Worm (Caenorhabditis elegans) whole organism, mixed stage, embryonic: ENCODE measurements around the gene fbxa-210.

ENCODE experiments used
- M03D4.4 ChIP-seq: sonication (generic microtip); optimal IDR thresholded peaks from 2 replicates; lab custom pipeline; 2017; ENCODE audit warnings: mild to moderate bottlenecking, missing genetic modification characterization, missing compliant biosample characterization
- bed-3 ChIP-seq: fragments of 200-800 bp; sonication (Bioruptor generic); optimal IDR thresholded peaks from 3 replicates; lab custom pipeline; 2018; ENCODE audit warnings: mild to moderate bottlenecking, missing genetic modification characterization, moderate library complexity, missing compliant biosample characterization
- ceh-39 ChIP-seq: fragments of 150-350 bp; optimal IDR thresholded peaks from 2 replicates; lab custom pipeline; 2014; ENCODE audit warnings: missing biosample characterization, missing genetic modification characterization
- ceh-43 ChIP-seq: fragments of 200-800 bp; sonication (Bioruptor generic); optimal IDR thresholded peaks from 2 replicates; lab custom pipeline; 2018; ENCODE audit warnings: mild to moderate bottlenecking, missing genetic modification characterization, moderate library complexity, missing compliant biosample characterization
- ceh-83 ChIP-seq: fragments of 200-800 bp; sonication (Bioruptor generic); optimal IDR thresholded peaks from 2 replicates; lab custom pipeline; 2018; ENCODE audit warnings: mild to moderate bottlenecking, missing genetic modification characterization, missing compliant biosample characterization
- ces-1 ChIP-seq: fragments of 150-350 bp; optimal IDR thresholded peaks from 2 replicates; lab custom pipeline; 2014; ENCODE audit warnings: missing biosample characterization, missing genetic modification reagents, missing genetic modification characterization
- cnd-1 ChIP-seq: fragments of 200-800 bp; sonication (Bioruptor generic); optimal IDR thresholded peaks from 2 replicates; lab custom pipeline; 2018; ENCODE audit warnings: mild to moderate bottlenecking, missing genetic modification characterization, missing compliant biosample characterization
- drap-1 ChIP-seq: fragments of 200-800 bp; sonication (Bioruptor generic); optimal IDR thresholded peaks from 3 replicates; lab custom pipeline; 2018; ENCODE audit warnings: mild to moderate bottlenecking, missing genetic modification characterization, missing compliant biosample characterization
- elt-1 ChIP-seq: sonication (generic microtip); optimal IDR thresholded peaks from 2 replicates; lab custom pipeline; 2017; ENCODE audit warnings: missing genetic modification characterization, mild to moderate bottlenecking, missing compliant biosample characterization, antibody characterized with exemption, moderate library complexity, borderline replicate concordance; ENCODE audit not compliant: insufficient read depth
- elt-3 ChIP-seq: fragments of 150-350 bp; optimal IDR thresholded peaks from 2 replicates; lab custom pipeline; 2014; ENCODE audit warnings: missing biosample characterization, missing genetic modification characterization
- ham-2 ChIP-seq: fragments of 200-800 bp; sonication (Bioruptor generic); optimal IDR thresholded peaks from 2 replicates; lab custom pipeline; 2018; ENCODE audit warnings: mild to moderate bottlenecking, missing genetic modification characterization, missing compliant biosample characterization
- hlh-1 ChIP-seq: fragments of 150-350 bp; optimal IDR thresholded peaks from 2 replicates; lab custom pipeline; 2014; ENCODE audit warnings: missing biosample characterization, missing genetic modification reagents, missing genetic modification characterization
- lin-13 ChIP-seq: fragments of 150-350 bp; optimal IDR thresholded peaks from 2 replicates; lab custom pipeline; 2014; ENCODE audit warnings: missing biosample characterization, missing genetic modification characterization
- lin-32 ChIP-seq: fragments of 200-800 bp; sonication (Bioruptor generic); optimal IDR thresholded peaks from 2 replicates; lab custom pipeline; 2018; ENCODE audit warnings: mild to moderate bottlenecking, missing genetic modification characterization, missing compliant biosample characterization
- lsy-2 ChIP-seq: fragments of 150-350 bp; optimal IDR thresholded peaks from 2 replicates; lab custom pipeline; 2014; ENCODE audit warnings: missing biosample characterization, missing genetic modification characterization
- mab-5 ChIP-seq: fragments of 150-350 bp; optimal IDR thresholded peaks from 2 replicates; lab custom pipeline; 2014; ENCODE audit warnings: missing biosample characterization, missing genetic modification characterization
- mls-2 ChIP-seq: sonication (generic microtip); optimal IDR thresholded peaks from 2 replicates; lab custom pipeline; 2016; ENCODE audit warnings: mild to moderate bottlenecking, missing genetic modification characterization, moderate library complexity, missing compliant biosample characterization
- nhr-12 ChIP-seq: fragments of 150-350 bp; optimal IDR thresholded peaks from 2 replicates; lab custom pipeline; 2014; ENCODE audit warnings: missing biosample characterization, missing genetic modification characterization
- nhr-2 ChIP-seq: fragments of 150-350 bp; optimal IDR thresholded peaks from 2 replicates; lab custom pipeline; 2014; ENCODE audit warnings: missing biosample characterization, missing genetic modification characterization
- nhr-237 ChIP-seq: fragments of 150-350 bp; optimal IDR thresholded peaks from 2 replicates; lab custom pipeline; 2014; ENCODE audit warnings: missing biosample characterization, missing genetic modification characterization
- nhr-28 ChIP-seq: fragments of 150-350 bp; optimal IDR thresholded peaks from 2 replicates; lab custom pipeline; 2014; ENCODE audit warnings: missing biosample characterization, missing genetic modification characterization
- nhr-76 ChIP-seq: sonication (generic microtip); optimal IDR thresholded peaks from 2 replicates; lab custom pipeline; 2017; ENCODE audit warnings: missing biosample characterization, missing genetic modification characterization
- pha-4 ChIP-seq: fragments of 150-350 bp; optimal IDR thresholded peaks from 2 replicates; lab custom pipeline; 2018; ENCODE audit warnings: missing biosample characterization, missing genetic modification reagents, missing genetic modification characterization
- snpc-4 ChIP-seq: fragments of 150-350 bp; optimal IDR thresholded peaks from 2 replicates; lab custom pipeline; 2014; ENCODE audit warnings: missing biosample characterization, missing genetic modification characterization
- sptf-1 ChIP-seq: sonication (generic microtip); optimal IDR thresholded peaks from 2 replicates; lab custom pipeline; 2017; ENCODE audit warnings: mild to moderate bottlenecking, missing genetic modification characterization, moderate library complexity, missing compliant biosample characterization
- tbx-8 ChIP-seq: fragments of 200-800 bp; sonication (Bioruptor generic); optimal IDR thresholded peaks from 2 replicates; lab custom pipeline; 2018; ENCODE audit warnings: mild to moderate bottlenecking, missing genetic modification characterization, moderate library complexity, missing compliant biosample characterization
- unc-120 ChIP-seq: sonication (generic microtip); optimal IDR thresholded peaks from 2 replicates; lab custom pipeline; 2017; ENCODE audit warnings: missing genetic modification characterization, missing compliant biosample characterization; ENCODE audit not compliant: poor library complexity, severe bottlenecking
- unc-39 ChIP-seq: fragments of 150-350 bp; optimal IDR thresholded peaks from 2 replicates; lab custom pipeline; 2014; ENCODE audit warnings: missing biosample characterization, missing genetic modification characterization
- unc-62 ChIP-seq: fragments of 150-350 bp; optimal IDR thresholded peaks from 2 replicates; lab custom pipeline; 2014; ENCODE audit warnings: missing biosample characterization, missing genetic modification reagents, missing genetic modification characterization
- zip-8 ChIP-seq: fragments of 150-350 bp; optimal IDR thresholded peaks from 2 replicates; lab custom pipeline; 2014; ENCODE audit warnings: missing biosample characterization, missing genetic modification characterization

Gene fbxa-210

DNA sequence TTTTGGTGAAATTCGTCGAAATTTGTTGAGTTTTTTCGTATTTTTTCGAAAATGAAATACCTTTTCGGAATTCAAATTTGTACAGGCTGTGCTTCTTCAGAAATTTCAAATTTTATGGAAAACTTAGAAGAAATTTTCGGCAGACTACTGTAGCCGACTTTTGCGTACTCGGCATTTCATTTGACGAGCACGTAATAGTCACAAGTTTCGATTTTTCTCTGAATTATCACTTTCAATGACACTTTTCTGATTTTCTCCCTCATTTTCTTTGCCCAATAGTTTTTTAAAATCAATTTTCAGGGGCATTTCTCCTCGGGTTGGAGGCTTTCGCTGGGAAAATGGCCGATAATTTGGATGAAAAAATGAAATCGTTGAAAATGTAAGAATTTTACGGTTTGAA is 1.5 kb upstream of the fbxa-210 start, which contains the start of gene fbxa-107:
fbxa-107 (plus strand) TSS at position 301 of the 400 bp plus-strand sequence.
- TF ChIP-seq nhr-28 (tag; lab: Kevin White, UChicago) (no peak), ham-2 (GFP tag; lab: Kevin White, UChicago) (no peak), unc-39 (tag; lab: Kevin White, UChicago) (no peak), unc-62 (GFP tag; lab: Kevin White, UChicago) (no peak), zip-8 (no peak), sptf-1 (no peak), snpc-4 (no peak)

DNA sequence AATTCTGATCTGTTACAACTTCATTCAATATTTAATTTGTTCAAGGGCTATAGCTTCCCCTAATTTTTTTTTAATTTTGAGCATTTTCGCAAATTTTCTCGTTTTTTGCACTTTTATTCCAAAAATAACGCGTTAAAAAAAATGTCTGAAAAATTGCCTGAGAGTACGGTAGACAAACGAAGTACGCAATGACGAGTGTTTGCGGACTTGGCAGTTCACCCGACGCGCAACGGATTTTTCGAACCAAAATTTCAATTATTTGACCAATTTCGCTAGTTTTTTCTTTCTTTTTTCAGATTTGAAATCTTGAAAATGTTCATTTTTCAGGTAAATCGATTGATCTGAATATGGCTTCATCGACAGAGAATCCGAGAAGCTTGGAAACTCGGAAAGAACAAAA is 2.0 kb downstream of the fbxa-210 start, which contains the start of gene fbxa-211:
fbxa-211 (plus strand) TSS at position 328 of the 400 bp plus-strand sequence.
- no peak for TF ChIP-seq cnd-1 (tag; lab: Kevin White, UChicago)
- no peak for TF ChIP-seq nhr-76
- TF ChIP-seq ceh-83, result no peak
- TF ChIP-seq unc-62 (GFP tag; lab: Kevin White, UChicago), result no peak
- no peak for TF ChIP-seq ham-2 (GFP tag; lab: Kevin White, UChicago)
- no peak for TF ChIP-seq lin-32 (GFP tag; lab: Kevin White, UChicago)
- TF ChIP-seq unc-39 (tag; lab: Kevin White, UChicago), result no peak
- TF ChIP-seq bed-3 (GFP tag; lab: Kevin White, UChicago), result no peak
- no peak for TF ChIP-seq pha-4 (tag; lab: Kevin White, UChicago)
- TF ChIP-seq tbx-8, result no peak
- TF ChIP-seq unc-120 (tag; lab: Kevin White, UChicago), result no peak
- no peak for TF ChIP-seq sptf-1
- TF ChIP-seq ces-1, result no peak
- TF ChIP-seq lsy-2 (tag; lab: Kevin White, UChicago), result no peak
- TF ChIP-seq elt-3 (tag; lab: Kevin White, UChicago), result no peak
- TF ChIP-seq nhr-12 (tag; lab: Kevin White, UChicago), result no peak
- TF ChIP-seq elt-1 (tag; lab: Kevin White, UChicago), result no peak
- TF ChIP-seq zip-8, result no peak
- no peak for TF ChIP-seq drap-1 (GFP tag; lab: Kevin White, UChicago)
- no peak for TF ChIP-seq mab-5 (tag; lab: Kevin White, UChicago)
- TF ChIP-seq, all 35 proteins: peak for 0

DNA sequence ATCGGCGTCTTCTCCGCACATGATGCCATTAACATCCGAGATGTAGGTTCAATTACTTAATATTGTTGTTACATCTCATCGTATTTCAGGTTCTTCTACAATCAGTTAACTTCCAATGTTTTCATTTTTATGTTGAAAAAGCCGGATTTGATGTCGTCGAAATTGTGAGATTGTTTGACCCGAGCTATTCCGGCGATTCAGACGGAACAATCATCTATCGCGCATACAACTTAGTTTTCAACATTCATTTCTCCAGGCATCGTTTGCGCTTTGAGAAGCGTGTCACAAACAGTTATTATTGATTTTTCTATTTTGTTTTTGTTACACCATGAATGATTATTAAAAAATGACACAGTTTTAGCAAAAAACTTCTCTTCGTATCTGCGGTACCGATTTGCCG is 3.4 kb downstream of the fbxa-210 start:
- TF ChIP-seq lin-13 (tag; lab: Kevin White, UChicago) (no peak), tbx-8 (no peak), ceh-43 (no peak), nhr-12 (tag; lab: Kevin White, UChicago) (no peak), bed-3 (GFP tag; lab: Kevin White, UChicago) (no peak), sptf-1 (no peak), M03D4.4 (tag; lab: Kevin White, UChicago) (no peak), nhr-28 (tag; lab: Kevin White, UChicago) (no peak), ceh-39 (no peak)

DNA sequence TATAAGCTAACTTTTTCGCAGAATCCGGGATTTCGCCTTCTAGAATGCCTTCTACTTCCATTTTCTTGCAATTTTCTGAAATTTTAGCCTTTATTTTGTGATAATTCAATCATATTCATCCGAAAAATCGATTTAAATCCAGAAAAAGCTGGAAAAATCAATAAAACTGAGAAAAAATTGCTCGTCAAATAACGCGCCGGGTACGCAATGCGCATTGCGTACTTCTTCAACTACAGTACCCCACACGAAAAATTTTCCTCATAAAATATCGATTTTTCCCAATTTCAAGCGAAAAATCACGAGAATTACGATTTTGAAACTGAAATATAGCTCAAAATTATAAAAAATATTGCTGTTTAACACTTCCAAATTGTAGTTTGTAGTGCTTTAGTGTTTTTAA is 5.9 kb downstream of the fbxa-210 start, which contains the start of gene Y37H2A.12:
Y37H2A.12 (minus strand) TSS at position 81 of the 400 bp plus-strand sequence.
- TF ChIP-seq snpc-4 (no peak), nhr-237 (tag; lab: Kevin White, UChicago) (no peak), mls-2 (tag; lab: Kevin White, UChicago) (no peak), nhr-76 (no peak), unc-39 (tag; lab: Kevin White, UChicago) (no peak), ceh-43 (no peak)

DNA sequence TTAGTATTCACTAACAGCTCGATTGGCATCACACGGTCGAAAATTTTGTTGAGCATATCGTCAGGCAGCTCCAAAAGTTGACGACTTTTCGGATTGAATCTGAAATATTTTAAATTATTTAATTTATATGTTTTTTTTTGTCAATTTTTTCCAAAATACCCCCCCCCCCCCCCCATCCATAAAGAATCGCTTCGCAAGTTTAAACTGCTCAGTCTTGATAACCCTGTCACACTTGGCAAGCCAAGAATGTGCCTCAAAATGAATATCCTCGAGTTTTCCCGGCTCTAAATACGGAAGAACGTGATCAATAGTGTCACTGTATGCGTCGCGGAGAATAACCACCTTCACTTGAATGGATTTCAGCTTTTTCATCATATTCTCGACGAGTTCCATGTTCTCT is 8.0 kb downstream of the fbxa-210 start, which contains the start of gene Y37H2A.18:
Y37H2A.18 (minus strand) TSS at position 101 of the 400 bp plus-strand sequence.
- TF ChIP-seq bed-3 (GFP tag; lab: Kevin White, UChicago), result no peak
- no peak for TF ChIP-seq nhr-12 (tag; lab: Kevin White, UChicago)
- TF ChIP-seq nhr-2 (tag; lab: Kevin White, UChicago), result no peak
- no peak for TF ChIP-seq drap-1 (GFP tag; lab: Kevin White, UChicago)
- no peak for TF ChIP-seq unc-39 (tag; lab: Kevin White, UChicago)
- no peak for TF ChIP-seq ceh-39
- TF ChIP-seq hlh-1 (tag; lab: Kevin White, UChicago), result no peak
- TF ChIP-seq sptf-1, result no peak
- TF ChIP-seq zip-8, result no peak
- TF ChIP-seq unc-120 (tag; lab: Kevin White, UChicago), result no peak
- no peak for TF ChIP-seq ceh-43
- TF ChIP-seq elt-1 (tag; lab: Kevin White, UChicago), result no peak
